Worm (Caenorhabditis elegans): Measurements from ENCODE around the gene C50F7.6.

DNA sequence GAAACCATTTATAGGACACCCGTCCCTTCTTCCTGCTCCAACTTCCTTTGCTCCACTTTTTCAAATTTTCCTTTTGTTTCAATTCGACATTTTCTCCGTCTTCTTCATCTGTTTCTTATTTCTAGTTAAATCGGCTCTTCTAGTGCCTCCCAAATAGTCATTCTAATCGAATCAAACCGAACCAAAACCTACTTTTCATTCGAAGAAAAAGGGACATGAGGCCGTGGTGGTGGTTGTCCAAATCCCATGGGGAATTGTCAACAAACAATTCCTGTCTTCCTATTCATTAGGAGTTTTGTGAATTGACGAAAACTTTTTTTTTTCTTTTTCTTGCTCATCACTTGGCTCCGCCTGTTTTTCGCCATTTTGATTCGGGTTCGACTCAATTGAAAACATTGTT is 13.6 kb upstream of the C50F7.6 start:
- TF ChIP-seq nhr-11 (tag; optimal IDR thresholded peaks at IDR 0.05) (no peak), C08G9.2 (tag; optimal IDR thresholded peaks at IDR 0.05) (no peak)

All from whole organism, late embryonic.